Fruit fly (Drosophila melanogaster): ENCODE data around the gene CG2991.

Gene CG2991

DNA sequence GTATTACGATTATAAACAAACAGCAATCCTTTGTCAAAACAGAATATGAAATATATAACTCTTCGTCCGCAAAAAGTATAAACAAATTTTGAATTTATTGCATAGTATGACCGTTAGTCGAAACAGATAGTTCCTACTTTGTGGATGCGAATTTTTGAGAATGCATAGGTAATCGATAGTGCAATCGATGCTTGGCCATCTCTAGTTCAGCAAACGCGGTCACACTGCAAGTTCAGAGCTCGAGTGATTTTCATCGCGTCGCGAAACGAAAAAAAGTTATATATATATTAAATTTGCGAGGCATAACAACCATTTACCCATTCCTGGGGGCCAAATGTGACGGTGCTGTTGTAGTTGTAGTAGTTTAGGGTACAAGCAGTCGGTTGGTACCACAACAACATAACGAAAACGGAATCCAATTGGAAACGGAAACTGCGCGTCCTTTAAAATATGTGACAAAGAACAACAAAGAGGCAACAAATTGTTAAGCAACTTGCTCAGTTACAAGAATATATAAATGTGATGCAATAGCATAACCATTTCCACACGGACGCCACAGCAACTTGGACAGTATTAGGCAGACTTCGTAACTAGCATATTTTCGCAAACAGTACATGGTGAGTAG lies at the start of gene CG2991:
Gene CG2991, plus strand, starts transcription at position 205 of the 625 bp plus-strand sequence.
- TF ChIP-seq CG8359 (GFP tag; optimal IDR thresholded peaks at IDR 0.05; ENCODE audit: borderline replicate concordance): no peak
- TF ChIP-seq tin (GFP tag; optimal IDR thresholded peaks at IDR 0.05): no peak
- peak; percentile 25 for TF ChIP-seq NC2β (GFP tag; optimal IDR thresholded peaks at IDR 0.05)
- no peak for TF ChIP-seq CG1832 (GFP tag; optimal IDR thresholded peaks at IDR 0.05)
- no peak for TF ChIP-seq CG4404 (GFP tag; IDR thresholded peaks at IDR 0.05)
- no peak for TF ChIP-seq B-H1 (GFP tag; IDR thresholded peaks at IDR 0.05)
- TF ChIP-seq jumu (GFP tag; optimal IDR thresholded peaks at IDR 0.05): no peak
- TF ChIP-seq tna (GFP tag; IDR thresholded peaks at IDR 0.05; ENCODE audit: partially characterized antibody): no peak; the same call in none of the 2 replicates
- TF ChIP-seq CG31365 (tag; optimal IDR thresholded peaks at IDR 0.05): peak; percentile 3
- no peak; the same call in 1 of the 2 replicates for TF ChIP-seq CG4360 (GFP tag; IDR thresholded peaks at IDR 0.05)
- no peak for TF ChIP-seq CG17802 (tag; optimal IDR thresholded peaks at IDR 0.05)
- TF ChIP-seq HmgD (GFP tag; optimal IDR thresholded peaks at IDR 0.05): no peak
- no peak for TF ChIP-seq CG12236 (GFP tag; optimal IDR thresholded peaks at IDR 0.05)
- no peak for TF ChIP-seq peb (GFP tag; IDR thresholded peaks at IDR 0.05)
- peak; percentile 11 for TF ChIP-seq CG10979 (tag; optimal IDR thresholded peaks at IDR 0.05)
- TF ChIP-seq Camta (GFP tag; optimal IDR thresholded peaks at IDR 0.05): no peak
- no peak for TF ChIP-seq CG7372 (GFP tag; IDR thresholded peaks at IDR 0.05)
- TF ChIP-seq luna (GFP tag; optimal IDR thresholded peaks at IDR 0.05): no peak
- TF ChIP-seq gfzf (GFP tag; optimal IDR thresholded peaks at IDR 0.05): peak; percentile 92
- TF ChIP-seq CG16863 (GFP tag; optimal IDR thresholded peaks at IDR 0.05): no peak
- TF ChIP-seq Trl (optimal IDR thresholded peaks at IDR 0.05): no peak
- TF ChIP-seq Trl (GFP tag; optimal IDR thresholded peaks at IDR 0.05): no peak
- no peak for TF ChIP-seq CG4730 (GFP tag; IDR thresholded peaks at IDR 0.05)
- TF ChIP-seq CG3065 (GFP tag; optimal IDR thresholded peaks at IDR 0.05): no peak
- peak; percentile 80 for TF ChIP-seq ato (GFP tag; IDR thresholded peaks at IDR 0.05; ENCODE audit: partially characterized antibody)
- no peak for TF ChIP-seq Dfd (GFP tag; optimal IDR thresholded peaks at IDR 0.05)
- TF ChIP-seq ham (GFP tag; IDR thresholded peaks at IDR 0.05): no peak
- peak; percentile 39 for TF ChIP-seq Sin3A (optimal IDR thresholded peaks at IDR 0.05)
- TF ChIP-seq CG7357 (GFP tag; IDR thresholded peaks at IDR 0.05): no peak
- no peak for TF ChIP-seq Hr3 (GFP tag; optimal IDR thresholded peaks at IDR 0.05)
- no peak for TF ChIP-seq CG11560 (tag; IDR thresholded peaks at IDR 0.05)
- TF ChIP-seq Hsf (GFP tag; optimal IDR thresholded peaks at IDR 0.05): peak; percentile 37
- peak; percentile 19 for TF ChIP-seq Deaf1 (tag; optimal IDR thresholded peaks at IDR 0.05)
- no peak for TF ChIP-seq CG4328 (GFP tag; optimal IDR thresholded peaks at IDR 0.05)
- TF ChIP-seq CG7839 (tag; optimal IDR thresholded peaks at IDR 0.05): peak; percentile 7
- TF ChIP-seq B-H2 (GFP tag; optimal IDR thresholded peaks at IDR 0.05): peak; percentile 64
- peak; percentile 18 for TF ChIP-seq CG13296 (GFP tag; optimal IDR thresholded peaks at IDR 0.05)
- peak; percentile 36 for TF ChIP-seq CG7987 (GFP tag; optimal IDR thresholded peaks at IDR 0.05)
- TF ChIP-seq Antp (GFP tag; optimal IDR thresholded peaks at IDR 0.05): no peak
- peak; percentile 31 for TF ChIP-seq Meics (GFP tag; optimal IDR thresholded peaks at IDR 0.05)
- TF ChIP-seq CG15011 (GFP tag; optimal IDR thresholded peaks at IDR 0.05): no peak
- peak; percentile 55 for TF ChIP-seq vvl (GFP tag; IDR thresholded peaks at IDR 0.05)
- TF ChIP-seq stc (GFP tag; IDR thresholded peaks at IDR 0.05): no peak
- no peak for TF ChIP-seq eyg (GFP tag; optimal IDR thresholded peaks at IDR 0.05)
- TF ChIP-seq Nf-YC (tag; optimal IDR thresholded peaks at IDR 0.05): peak; percentile 58
- TF ChIP-seq dysf (GFP tag; IDR thresholded peaks at IDR 0.05): no peak
- TF ChIP-seq Xrp1 (GFP tag; IDR thresholded peaks at IDR 0.05): no peak
- TF ChIP-seq ash1 (GFP tag; optimal IDR thresholded peaks at IDR 0.05): no peak
- no peak for TF ChIP-seq CG18764 (GFP tag; optimal IDR thresholded peaks at IDR 0.05)
- TF ChIP-seq CG7745 (tag; optimal IDR thresholded peaks at IDR 0.05): no peak
- 0 out of 3 replicates have a peak, but pooled peaks have one; percentile 29 for TF ChIP-seq z (GFP tag; IDR thresholded peaks at IDR 0.05)
- TF ChIP-seq CG2889 (GFP tag; IDR thresholded peaks at IDR 0.05): no peak

All from whole organism, embryonic.